Worm (Caenorhabditis elegans): Measurements from ENCODE around the gene nhr-134.

ce11 chrV:2230912-2231311 is at the start of gene nhr-134:
- TF ChIP-seq him-1 (tag; optimal IDR thresholded peaks at IDR 0.05) (no peak), dao-5 (tag; optimal IDR thresholded peaks at IDR 0.05) (no peak)

All from whole organism, L4/young adult.